Worm (Caenorhabditis elegans): ENCODE measurements around the gene Y82E9BL.6.

The Y82E9BL.6 gene

DNA sequence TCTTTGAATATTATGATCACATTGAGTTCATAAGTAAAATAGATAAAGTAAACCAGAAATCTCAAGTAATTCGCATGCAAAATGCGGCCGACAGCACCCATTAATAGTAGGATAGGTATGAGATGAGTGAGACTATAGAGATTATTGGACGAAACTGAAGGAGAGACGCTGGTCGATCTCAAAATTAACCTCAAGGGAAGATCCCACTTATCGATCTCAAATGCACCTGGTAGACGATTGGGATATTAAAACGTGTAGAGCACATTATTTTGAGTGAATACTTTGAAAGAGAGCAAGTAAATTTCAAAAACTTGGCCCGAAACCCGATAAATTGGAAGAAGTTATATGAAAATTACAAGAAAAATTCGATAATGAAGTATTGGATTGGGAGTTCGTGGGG, at the start of gene Y82E9BL.6:
Gene Y82E9BL.6, minus strand, starts transcription at position 101 of the 400 bp plus-strand sequence.
- no peak for TF ChIP-seq ceh-82 (tag; optimal IDR thresholded peaks at IDR 0.05)

ce11 chrIII:1395355-1395754, 49.8 kb upstream of the Y82E9BL.6 start:
- TF ChIP-seq fkh-10 (GFP tag; optimal IDR thresholded peaks at IDR 0.05) = no peak
- TF ChIP-seq F37D6.2 (tag; optimal IDR thresholded peaks at IDR 0.05) = no peak
- TF ChIP-seq nhr-28 (tag; optimal IDR thresholded peaks at IDR 0.05) = peak; percentile 17
- peak; percentile 19 for TF ChIP-seq hlh-11 (tag; optimal IDR thresholded peaks at IDR 0.05)
- TF ChIP-seq daf-16 (GFP tag; optimal IDR thresholded peaks at IDR 0.05) = no peak
- peak; percentile 28 for TF ChIP-seq daf-16 (tag; optimal IDR thresholded peaks at IDR 0.05)
- TF ChIP-seq dmd-6 (GFP tag; IDR thresholded peaks at IDR 0.05) = peak; percentile 39; the same call in 1 of the 2 replicates
- TF ChIP-seq pqm-1 (tag; optimal IDR thresholded peaks at IDR 0.05) = peak; percentile 64
- no peak for TF ChIP-seq ama-1 (optimal IDR thresholded peaks at IDR 0.05)

- TF ChIP-seq lin-15B (tag; optimal IDR thresholded peaks at IDR 0.05) = no peak
- TF ChIP-seq rbr-2 (tag; optimal IDR thresholded peaks at IDR 0.05) = no peak
- no peak for TF ChIP-seq zip-11 (GFP tag; IDR thresholded peaks at IDR 0.05)
- no peak for TF ChIP-seq snpc-4 (tag; optimal IDR thresholded peaks at IDR 0.05)
- TF ChIP-seq fkh-10 (GFP tag; optimal IDR thresholded peaks at IDR 0.05) = no peak
- TF ChIP-seq ceh-62 (tag; optimal IDR thresholded peaks at IDR 0.05) = no peak
- no peak for TF ChIP-seq set-16 (GFP tag; IDR thresholded peaks at IDR 0.05)
- TF ChIP-seq ceh-44 (GFP tag; IDR thresholded peaks at IDR 0.05) = no peak
- peak; percentile 4 for TF ChIP-seq T20F7.1 (GFP tag; optimal IDR thresholded peaks at IDR 0.05)
- TF ChIP-seq duxl-1 (tag; optimal IDR thresholded peaks at IDR 0.05; ENCODE audit: poor library complexity) = no peak
- TF ChIP-seq zag-1 (tag; optimal IDR thresholded peaks at IDR 0.05) = no peak
- TF ChIP-seq ztf-11 (tag; optimal IDR thresholded peaks at IDR 0.05) = no peak
- TF ChIP-seq aly-2 (tag; optimal IDR thresholded peaks at IDR 0.05) = no peak
- no peak for TF ChIP-seq lin-39 (tag; optimal IDR thresholded peaks at IDR 0.05)
- TF ChIP-seq ztf-7 (tag; optimal IDR thresholded peaks at IDR 0.05) = no peak
- no peak for TF ChIP-seq dpl-1 (GFP tag; optimal IDR thresholded peaks at IDR 0.05)
- TF ChIP-seq zfp-3 (GFP tag; conservative IDR thresholded peaks at IDR 0.05) = no peak
- no peak for TF ChIP-seq tag-97 (GFP tag; IDR thresholded peaks at IDR 0.05)
- TF ChIP-seq daf-19 (GFP tag; conservative IDR thresholded peaks at IDR 0.05) = no peak
- no peak for TF ChIP-seq lir-3 (tag; optimal IDR thresholded peaks at IDR 0.05)
- TF ChIP-seq spr-1 (tag; optimal IDR thresholded peaks at IDR 0.05) = no peak
- TF ChIP-seq skn-1 (tag; optimal IDR thresholded peaks at IDR 0.05) = no peak
- no peak for TF ChIP-seq daf-8 (GFP tag; IDR thresholded peaks at IDR 0.05)
- no peak for TF ChIP-seq lin-13 (GFP tag; optimal IDR thresholded peaks at IDR 0.05)
- TF ChIP-seq F44E2.7 (GFP tag; IDR thresholded peaks at IDR 0.05) = no peak
- no peak for TF ChIP-seq hmg-1.1 (GFP tag; IDR thresholded peaks at IDR 0.05)
- no peak for TF ChIP-seq ZK337.2 (GFP tag; IDR thresholded peaks at IDR 0.05)
- TF ChIP-seq hlh-30 (tag; optimal IDR thresholded peaks at IDR 0.05; ENCODE audit: insufficient read depth) = no peak
- peak; percentile 7 for TF ChIP-seq nhr-48 (tag; optimal IDR thresholded peaks at IDR 0.05)
- no peak for TF ChIP-seq F10B5.3 (tag; optimal IDR thresholded peaks at IDR 0.05)
- no peak for TF ChIP-seq F49E8.2 (tag; optimal IDR thresholded peaks at IDR 0.05; ENCODE audit: borderline replicate concordance)
- TF ChIP-seq lin-29 (GFP tag; IDR thresholded peaks at IDR 0.05) = no peak
- no peak for TF ChIP-seq mxl-3 (GFP tag; optimal IDR thresholded peaks at IDR 0.05)
- peak; percentile 18; the same call in 1 of the 2 replicates for TF ChIP-seq php-3 (GFP tag; IDR thresholded peaks at IDR 0.05)
- no peak for TF ChIP-seq dmd-8 (GFP tag; IDR thresholded peaks at IDR 0.05)
- TF ChIP-seq hlh-11 (tag; optimal IDR thresholded peaks at IDR 0.05) = peak; percentile 73
- peak; percentile 42; the same call in 1 of the 2 replicates for TF ChIP-seq tra-1 (GFP tag; IDR thresholded peaks at IDR 0.05)
- TF ChIP-seq nhr-25 (tag; optimal IDR thresholded peaks at IDR 0.05; ENCODE audit: borderline replicate concordance, insufficient read depth) = no peak
- no peak for TF ChIP-seq ces-1 (GFP tag; optimal IDR thresholded peaks at IDR 0.05)
- TF ChIP-seq ctbp-1 (GFP tag; IDR thresholded peaks at IDR 0.05) = no peak
- no peak for TF ChIP-seq egl-27 (tag; optimal IDR thresholded peaks at IDR 0.05)
- TF ChIP-seq D1046.2 (GFP tag; IDR thresholded peaks at IDR 0.05) = no peak
Observed at ce11 chrIII:1392763-1393162, 47.2 kb upstream of the Y82E9BL.6 start.

Measured in whole organism, L4 larva.